Fruit fly (Drosophila melanogaster): ENCODE measurements around the gene Reepl1.

The Reepl1 gene

dm6 chrX:11555070-11555469 is 17.4 kb upstream of the Reepl1 start:
- TF ChIP-seq EcR (GFP tag; optimal IDR thresholded peaks at IDR 0.05) (no peak), pan (optimal IDR thresholded peaks at IDR 0.05) (no peak), usp (GFP tag; optimal IDR thresholded peaks at IDR 0.05) (no peak), CG8478 (optimal IDR thresholded peaks at IDR 0.05) (no peak), psq (optimal IDR thresholded peaks at IDR 0.05) (no peak), Dll (optimal IDR thresholded peaks at IDR 0.05) (no peak)

DNA sequence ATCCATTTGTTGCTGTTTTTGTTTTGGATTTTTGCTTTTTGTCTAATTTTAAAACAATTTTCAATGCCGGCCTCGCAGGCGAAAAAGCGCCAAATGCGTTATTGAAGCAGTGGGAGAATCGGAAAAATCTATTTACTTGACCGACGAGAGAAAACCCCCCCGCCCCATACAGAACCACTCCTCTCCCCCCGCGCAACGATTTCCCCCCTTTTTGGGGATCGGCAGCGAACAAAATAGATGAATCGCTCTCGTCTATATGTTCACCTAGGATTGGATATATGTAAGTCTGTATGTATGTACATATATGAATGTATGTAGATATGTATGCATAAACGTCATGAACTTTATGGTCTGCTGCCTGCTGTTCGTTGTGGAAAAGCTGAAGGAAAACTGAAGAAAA is 15.7 kb upstream of the Reepl1 start:
- TF ChIP-seq EcR (GFP tag; optimal IDR thresholded peaks at IDR 0.05) (no peak), CG8478 (optimal IDR thresholded peaks at IDR 0.05) (no peak), pan (optimal IDR thresholded peaks at IDR 0.05) (no peak), usp (GFP tag; optimal IDR thresholded peaks at IDR 0.05) (no peak)

dm6 chrX:11558389-11558908 is 14.1 kb upstream of the Reepl1 start, which contains the start of gene CG1572:
TSS of gene CG1572 (minus strand) at chrX:11558654.
- TF ChIP-seq psq (optimal IDR thresholded peaks at IDR 0.05) (no peak), pan (optimal IDR thresholded peaks at IDR 0.05) (peak; percentile 90)

dm6 chrX:11559728-11560724 is 12.5 kb upstream of the Reepl1 start:
- peak; percentile 73 for TF ChIP-seq pan (optimal IDR thresholded peaks at IDR 0.05)
- no peak for TF ChIP-seq CG8478 (optimal IDR thresholded peaks at IDR 0.05)

DNA sequence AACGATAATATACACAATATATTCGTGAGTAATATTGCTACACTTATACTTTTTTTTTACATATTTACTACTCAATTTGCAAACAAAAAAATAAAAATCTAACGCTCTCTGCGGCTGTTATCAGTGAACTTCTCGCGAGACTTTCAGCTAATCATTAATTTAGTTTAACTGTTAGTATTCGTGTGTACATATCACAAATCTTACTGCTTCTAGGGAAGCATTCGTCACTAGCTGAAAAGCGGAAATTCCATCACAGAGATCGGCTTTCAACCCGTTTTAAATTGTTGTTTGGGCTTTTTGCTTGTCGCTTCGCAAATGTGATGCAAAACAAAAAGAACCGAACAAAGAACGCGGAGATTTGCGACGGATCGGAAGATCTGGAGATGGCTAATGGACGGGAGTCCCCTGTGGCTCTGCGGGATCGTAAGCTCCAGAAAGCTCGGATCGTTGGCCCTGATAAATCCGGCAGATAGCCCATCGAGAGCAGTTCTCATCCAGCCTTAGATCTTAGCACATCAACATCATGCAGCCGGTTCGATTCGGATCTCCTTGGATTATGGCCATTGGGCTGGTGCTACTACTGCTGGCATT is 11.0 kb upstream of the Reepl1 start, which contains the start of gene PGRP-SA:
Gene PGRP-SA (plus strand): TSS at position 194 of the 591 bp plus-strand sequence.
- TF ChIP-seq Dll (optimal IDR thresholded peaks at IDR 0.05) (no peak), usp (GFP tag; optimal IDR thresholded peaks at IDR 0.05) (no peak), psq (optimal IDR thresholded peaks at IDR 0.05) (no peak), EcR (GFP tag; optimal IDR thresholded peaks at IDR 0.05) (no peak), CG8478 (optimal IDR thresholded peaks at IDR 0.05) (no peak), pan (optimal IDR thresholded peaks at IDR 0.05) (no peak)

- no peak for TF ChIP-seq Dll (optimal IDR thresholded peaks at IDR 0.05)
- no peak for TF ChIP-seq psq (optimal IDR thresholded peaks at IDR 0.05)
- no peak for TF ChIP-seq EcR (GFP tag; optimal IDR thresholded peaks at IDR 0.05)
- no peak for TF ChIP-seq pan (optimal IDR thresholded peaks at IDR 0.05)
- TF ChIP-seq usp (GFP tag; optimal IDR thresholded peaks at IDR 0.05): no peak
- TF ChIP-seq CG8478 (optimal IDR thresholded peaks at IDR 0.05): no peak
These were observed 2.4 kb upstream of the Reepl1 start, which contains the start of the genes Polr2A and CG11699 for dm6 chrX:11569956-11570695. TSS of gene Polr2A (minus strand) at chrX:11570326. TSS of gene CG11699 (plus strand) at chrX:11570621.

dm6 chrX:11573529-11573928 is 1.0 kb downstream of the Reepl1 start, which contains the start of gene CG11696:
TSS of gene CG11696 (plus strand) at chrX:11573731.
- no peak for TF ChIP-seq EcR (GFP tag; optimal IDR thresholded peaks at IDR 0.05)
- TF ChIP-seq psq (optimal IDR thresholded peaks at IDR 0.05): no peak
- no peak for TF ChIP-seq usp (GFP tag; optimal IDR thresholded peaks at IDR 0.05)
- no peak for TF ChIP-seq pan (optimal IDR thresholded peaks at IDR 0.05)
- no peak for TF ChIP-seq Dll (optimal IDR thresholded peaks at IDR 0.05)

- TF ChIP-seq usp (GFP tag; optimal IDR thresholded peaks at IDR 0.05): no peak
- TF ChIP-seq CG8478 (optimal IDR thresholded peaks at IDR 0.05): no peak
- TF ChIP-seq Dll (optimal IDR thresholded peaks at IDR 0.05): no peak
- no peak for TF ChIP-seq psq (optimal IDR thresholded peaks at IDR 0.05)
- no peak for TF ChIP-seq pan (optimal IDR thresholded peaks at IDR 0.05)
- TF ChIP-seq EcR (GFP tag; optimal IDR thresholded peaks at IDR 0.05): no peak
These were observed 4.0 kb downstream of the Reepl1 start, which contains the start of gene CG11695 for dm6 chrX:11576540-11576939. TSS of gene CG11695 (plus strand) at chrX:11576883.

- TF ChIP-seq pan (optimal IDR thresholded peaks at IDR 0.05) (no peak), psq (optimal IDR thresholded peaks at IDR 0.05) (no peak), CG8478 (optimal IDR thresholded peaks at IDR 0.05) (no peak), usp (GFP tag; optimal IDR thresholded peaks at IDR 0.05) (no peak), EcR (GFP tag; optimal IDR thresholded peaks at IDR 0.05) (no peak)
These were observed 6.3 kb downstream of the Reepl1 start for dm6 chrX:11578841-11579240.

dm6 chrX:11580200-11580840 is 7.8 kb downstream of the Reepl1 start, which contains the start of gene nod:
TSS of gene nod (plus strand) at chrX:11580772.
- TF ChIP-seq Dll (optimal IDR thresholded peaks at IDR 0.05) (no peak), psq (optimal IDR thresholded peaks at IDR 0.05) (no peak), usp (GFP tag; optimal IDR thresholded peaks at IDR 0.05) (no peak), EcR (GFP tag; optimal IDR thresholded peaks at IDR 0.05) (no peak), CG8478 (optimal IDR thresholded peaks at IDR 0.05) (no peak), pan (optimal IDR thresholded peaks at IDR 0.05) (no peak)

DNA sequence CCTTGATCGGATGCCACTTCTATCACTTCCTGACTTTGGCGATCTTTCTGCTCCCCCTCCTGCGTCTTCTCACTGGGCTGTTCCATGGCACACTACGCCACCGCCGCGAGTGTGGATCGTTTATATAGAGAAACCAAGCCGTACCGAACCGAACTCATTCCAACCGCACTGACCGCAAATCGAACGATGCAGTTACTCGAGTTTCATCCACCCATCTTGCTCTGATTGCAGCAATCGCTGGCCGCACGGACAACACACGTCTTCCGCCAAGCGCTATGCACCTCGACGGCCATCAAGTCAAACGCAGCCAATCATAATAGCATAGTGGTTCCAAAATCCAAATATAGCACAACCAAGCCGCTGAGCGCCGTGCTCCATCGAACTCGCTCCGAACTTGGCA is 11.6 kb downstream of the Reepl1 start, which contains the start of gene pkm:
Gene pkm (minus strand): TSS at position 101 of the 400 bp plus-strand sequence.
- TF ChIP-seq psq (optimal IDR thresholded peaks at IDR 0.05) (no peak), pan (optimal IDR thresholded peaks at IDR 0.05) (no peak), usp (GFP tag; optimal IDR thresholded peaks at IDR 0.05) (no peak), CG8478 (optimal IDR thresholded peaks at IDR 0.05) (no peak), EcR (GFP tag; optimal IDR thresholded peaks at IDR 0.05) (no peak), Dll (optimal IDR thresholded peaks at IDR 0.05) (no peak)

Measured in whole organism.